Fruit fly (Drosophila melanogaster) whole organism, embryonic: ENCODE data around the gene Mgat3.

Source experiments
- ATbp ChIP-seq: fragments of 200-800 bp; sonication (Bioruptor generic); optimal IDR thresholded peaks from 2 replicates; lab custom pipeline; 2017; ENCODE audit warnings: missing biosample characterization, mild to moderate bottlenecking, missing genetic modification characterization, missing genetic modification reagents
- CG11560 ChIP-seq: fragments of 200-800 bp; sonication (Bioruptor generic); IDR thresholded peaks from 3 replicates; pipeline ENCODE4 v1.3.6; 2022; ENCODE audit warnings: missing biosample characterization, missing genetic modification characterization
- CG1233 ChIP-seq: fragments of 200-800 bp; sonication (Bioruptor generic); optimal IDR thresholded peaks from 4 replicates; lab custom pipeline; 2018; ENCODE audit warnings: missing biosample characterization, mild to moderate bottlenecking, missing genetic modification characterization
- CG13424 ChIP-seq: fragments of 200-800 bp; sonication (Bioruptor generic); optimal IDR thresholded peaks from 2 replicates; lab custom pipeline; 2019; ENCODE audit warnings: missing biosample characterization, mild to moderate bottlenecking, missing genetic modification characterization, moderate library complexity
- CG14441 ChIP-seq: fragments of 200-800 bp; sonication (Bioruptor generic); IDR thresholded peaks from 2 replicates; pipeline ENCODE4 v1.3.6; 2022; ENCODE audit warnings: missing biosample characterization, missing genetic modification characterization
- CG14710 ChIP-seq: fragments of 200-800 bp; sonication (Bioruptor generic); optimal IDR thresholded peaks from 3 replicates; lab custom pipeline; 2019; ENCODE audit warnings: missing biosample characterization, mild to moderate bottlenecking, missing genetic modification characterization, moderate library complexity
- CG16813 ChIP-seq: fragments of 200-800 bp; sonication (Bioruptor generic); IDR thresholded peaks from 3 replicates; pipeline ENCODE4 v1.3.6; 2022; ENCODE audit warnings: missing biosample characterization, missing genetic modification characterization; ENCODE audit not compliant: partially characterized antibody
- CG17328 ChIP-seq: fragments of 200-800 bp; sonication (Bioruptor generic); IDR thresholded peaks from 2 replicates; pipeline ENCODE4 v1.3.6; 2022; ENCODE audit warnings: missing biosample characterization, missing genetic modification characterization
- CG2120 ChIP-seq: fragments of 200-800 bp; sonication (Bioruptor generic); optimal IDR thresholded peaks from 3 replicates; lab custom pipeline; 2016; ENCODE audit warnings: missing biosample characterization, missing genetic modification characterization
- CG2129 ChIP-seq: fragments of 200-800 bp; sonication (Bioruptor generic); IDR thresholded peaks from 2 replicates; pipeline ENCODE4 v1.3.6; 2022; ENCODE audit warnings: missing biosample characterization, missing genetic modification characterization; ENCODE audit not compliant: partially characterized antibody
- CG2678 ChIP-seq: fragments of 200-800 bp; sonication (Bioruptor generic); optimal IDR thresholded peaks from 3 replicates; lab custom pipeline; 2019; ENCODE audit warnings: missing biosample characterization, mild to moderate bottlenecking, missing genetic modification characterization, moderate library complexity
- CG30020 ChIP-seq: fragments of 200-800 bp; optimal IDR thresholded peaks from 2 replicates; lab custom pipeline; 2019; ENCODE audit warnings: missing biosample characterization, mild to moderate bottlenecking, missing genetic modification characterization, moderate library complexity
- CG34224 ChIP-seq: fragments of 200-800 bp; sonication (Bioruptor generic); IDR thresholded peaks from 3 replicates; pipeline ENCODE4 v1.3.6; 2022; ENCODE audit warnings: missing biosample characterization, missing genetic modification characterization; ENCODE audit not compliant: partially characterized antibody
- CG6765 ChIP-seq: fragments of 200-800 bp; sonication (Bioruptor generic); optimal IDR thresholded peaks from 3 replicates; lab custom pipeline; 2017; ENCODE audit warnings: missing biosample characterization, mild to moderate bottlenecking, missing genetic modification characterization
- CG7839 ChIP-seq: fragments of 200-800 bp; sonication (Bioruptor generic); optimal IDR thresholded peaks from 3 replicates; lab custom pipeline; 2018; ENCODE audit warnings: missing biosample characterization, mild to moderate bottlenecking, missing genetic modification characterization, moderate library complexity
- CHES-1-like ChIP-seq: fragments of 200-800 bp; sonication (Bioruptor generic); optimal IDR thresholded peaks from 2 replicates; lab custom pipeline; 2016; ENCODE audit warnings: missing biosample characterization, missing genetic modification characterization
- Camta ChIP-seq: fragments of 200-800 bp; sonication (Bioruptor generic); optimal IDR thresholded peaks from 2 replicates; lab custom pipeline; 2016; ENCODE audit warnings: missing biosample characterization, missing genetic modification characterization
- D19B ChIP-seq: fragments of 200-800 bp; sonication (Bioruptor generic); optimal IDR thresholded peaks from 2 replicates; lab custom pipeline; 2017; ENCODE audit warnings: missing biosample characterization, mild to moderate bottlenecking, missing genetic modification characterization
- Dfd ChIP-seq, 2 experiments: fragments of >200 bp; optimal IDR thresholded peaks; 2 replicates each; lab custom pipeline; 2017; ENCODE audit warnings: missing biosample characterization in 2 of 2, missing genetic modification characterization in 2 of 2
- Dp ChIP-seq: fragments of 200-800 bp; sonication (Bioruptor generic); optimal IDR thresholded peaks from 2 replicates; lab custom pipeline; 2018; ENCODE audit warnings: missing biosample characterization, mild to moderate bottlenecking, missing genetic modification characterization, moderate library complexity
- Fer1 ChIP-seq: fragments of 200-800 bp; sonication (Bioruptor generic); optimal IDR thresholded peaks from 2 replicates; lab custom pipeline; 2017; ENCODE audit warnings: missing biosample characterization, mild to moderate bottlenecking, missing genetic modification characterization
- Fer3 ChIP-seq: fragments of 200-800 bp; sonication (Bioruptor generic); optimal IDR thresholded peaks from 2 replicates; lab custom pipeline; 2018; ENCODE audit warnings: missing biosample characterization, mild to moderate bottlenecking, missing genetic modification characterization, moderate library complexity
- Gsc ChIP-seq: fragments of 200-800 bp; sonication (Bioruptor generic); IDR thresholded peaks from 2 replicates; pipeline ENCODE4 v1.3.6; 2022; ENCODE audit warnings: missing biosample characterization, missing genetic modification characterization
- Gug ChIP-seq: fragments of 200-800 bp; sonication (Bioruptor generic); IDR thresholded peaks from 4 replicates; pipeline ENCODE4 v1.3.6; 2022; ENCODE audit warnings: missing biosample characterization, missing genetic modification characterization
- H2.0 ChIP-seq: fragments of 200-800 bp; sonication (Bioruptor generic); IDR thresholded peaks from 2 replicates; pipeline ENCODE4 v1.3.6; 2022; ENCODE audit warnings: missing biosample characterization, missing genetic modification characterization
- Hsf ChIP-seq: fragments of 200-800 bp; sonication (Bioruptor generic); optimal IDR thresholded peaks from 3 replicates; lab custom pipeline; 2016; ENCODE audit warnings: missing biosample characterization, missing genetic modification characterization
- Med ChIP-seq: fragments of 200-800 bp; sonication (Bioruptor generic); peaks from one replicate; lab custom pipeline; 2016; ENCODE audit warnings: missing biosample characterization, missing genetic modification characterization, mild to moderate bottlenecking, inconsistent platforms, moderate library complexity
- NC2α ChIP-seq: fragments of 200-800 bp; sonication (Bioruptor generic); optimal IDR thresholded peaks from 2 replicates; lab custom pipeline; 2016; ENCODE audit warnings: missing biosample characterization, missing genetic modification characterization
- Opbp ChIP-seq: fragments of 200-800 bp; sonication (Bioruptor generic); IDR thresholded peaks from 3 replicates; pipeline ENCODE4 v1.3.6; 2022; ENCODE audit warnings: missing biosample characterization, missing genetic modification characterization; ENCODE audit not compliant: partially characterized antibody
- Ptx1 ChIP-seq: fragments of 200-800 bp; sonication (Bioruptor generic); IDR thresholded peaks from 2 replicates; pipeline ENCODE4 v1.3.6; 2022; ENCODE audit warnings: missing biosample characterization, missing genetic modification characterization
- TFAM ChIP-seq: fragments of 200-800 bp; sonication (Bioruptor generic); optimal IDR thresholded peaks from 2 replicates; lab custom pipeline; 2017; ENCODE audit warnings: missing biosample characterization, missing genetic modification characterization, inconsistent platforms
- chinmo ChIP-seq: fragments of 200-800 bp; sonication (Bioruptor generic); IDR thresholded peaks from 4 replicates; pipeline ENCODE4 v1.3.6; 2022; ENCODE audit warnings: missing biosample characterization, missing genetic modification characterization; ENCODE audit not compliant: partially characterized antibody
- croc ChIP-seq: fragments of 200-800 bp; sonication (Bioruptor generic); conservative IDR thresholded peaks from 3 replicates; pipeline ENCODE4 v1.3.6; 2022; ENCODE audit warnings: missing biosample characterization, missing genetic modification characterization
- eyg ChIP-seq: fragments of 200-800 bp; sonication (Bioruptor generic); optimal IDR thresholded peaks from 3 replicates; lab custom pipeline; 2016; ENCODE audit warnings: missing biosample characterization, missing genetic modification characterization
- fd102C ChIP-seq: fragments of 200-800 bp; sonication (Bioruptor generic); optimal IDR thresholded peaks from 2 replicates; lab custom pipeline; 2018; ENCODE audit warnings: missing biosample characterization, mild to moderate bottlenecking, missing genetic modification characterization, moderate library complexity
- fd3F ChIP-seq: fragments of 200-800 bp; sonication (Bioruptor generic); optimal IDR thresholded peaks from 2 replicates; lab custom pipeline; 2018; ENCODE audit warnings: missing biosample characterization, mild to moderate bottlenecking, missing genetic modification characterization, moderate library complexity
- ftz-f1 ChIP-seq: fragments of 200-800 bp; sonication (Bioruptor generic); optimal IDR thresholded peaks from 2 replicates; lab custom pipeline; 2016; ENCODE audit warnings: missing biosample characterization, missing genetic modification characterization
- fu2 ChIP-seq: fragments of 200-800 bp; sonication (Bioruptor generic); optimal IDR thresholded peaks from 2 replicates; lab custom pipeline; 2016; ENCODE audit warnings: missing biosample characterization, missing genetic modification characterization
- gro ChIP-seq: fragments of 200-800 bp; sonication (Bioruptor generic); optimal IDR thresholded peaks from 2 replicates; lab custom pipeline; 2016; ENCODE audit warnings: missing biosample characterization, missing genetic modification characterization
- gt ChIP-seq: fragments of 200-800 bp; sonication (Bioruptor generic); IDR thresholded peaks from 2 replicates; pipeline ENCODE4 v1.3.6; 2022; ENCODE audit warnings: missing biosample characterization, missing genetic modification characterization
- jigr1 ChIP-seq: fragments of 200-800 bp; sonication (Bioruptor generic); IDR thresholded peaks from 3 replicates; pipeline ENCODE4 v1.3.6; 2022; ENCODE audit warnings: missing biosample characterization, missing genetic modification characterization
- lbe ChIP-seq: fragments of 200-800 bp; sonication (Bioruptor generic); optimal IDR thresholded peaks from 2 replicates; lab custom pipeline; 2016; ENCODE audit warnings: missing biosample characterization, mild to moderate bottlenecking, missing genetic modification characterization
- mirr ChIP-seq: fragments of 200-800 bp; sonication (Bioruptor generic); optimal IDR thresholded peaks from 3 replicates; lab custom pipeline; 2018; ENCODE audit warnings: missing biosample characterization, mild to moderate bottlenecking, missing genetic modification characterization
- nerfin-2 ChIP-seq: fragments of 200-800 bp; sonication (Bioruptor generic); IDR thresholded peaks from 2 replicates; pipeline ENCODE4 v1.3.6; 2022; ENCODE audit warnings: missing biosample characterization, missing genetic modification characterization; ENCODE audit not compliant: partially characterized antibody
- otp ChIP-seq: fragments of 200-800 bp; sonication (Bioruptor generic); IDR thresholded peaks from 3 replicates; pipeline ENCODE4, ENCODE4 v1.3.6; 2022; ENCODE audit warnings: missing biosample characterization, missing genetic modification characterization
- slp2 ChIP-seq: fragments of 200-800 bp; sonication (Bioruptor generic); optimal IDR thresholded peaks from 2 replicates; lab custom pipeline; 2016; ENCODE audit warnings: missing biosample characterization, missing genetic modification characterization
- sqz ChIP-seq: fragments of 200-800 bp; sonication (Bioruptor generic); optimal IDR thresholded peaks from 3 replicates; lab custom pipeline; 2018; ENCODE audit warnings: missing biosample characterization, mild to moderate bottlenecking, missing genetic modification characterization
- tio ChIP-seq: fragments of 200-800 bp; sonication (Bioruptor generic); optimal IDR thresholded peaks from 2 replicates; lab custom pipeline; 2017; ENCODE audit warnings: missing biosample characterization, missing genetic modification characterization, inconsistent platforms
- zen ChIP-seq: fragments of 200-800 bp; sonication (Bioruptor generic); optimal IDR thresholded peaks from 3 replicates; lab custom pipeline; 2018; ENCODE audit warnings: missing biosample characterization, mild to moderate bottlenecking, missing genetic modification characterization, moderate library complexity

Mgat3 gene

DNA sequence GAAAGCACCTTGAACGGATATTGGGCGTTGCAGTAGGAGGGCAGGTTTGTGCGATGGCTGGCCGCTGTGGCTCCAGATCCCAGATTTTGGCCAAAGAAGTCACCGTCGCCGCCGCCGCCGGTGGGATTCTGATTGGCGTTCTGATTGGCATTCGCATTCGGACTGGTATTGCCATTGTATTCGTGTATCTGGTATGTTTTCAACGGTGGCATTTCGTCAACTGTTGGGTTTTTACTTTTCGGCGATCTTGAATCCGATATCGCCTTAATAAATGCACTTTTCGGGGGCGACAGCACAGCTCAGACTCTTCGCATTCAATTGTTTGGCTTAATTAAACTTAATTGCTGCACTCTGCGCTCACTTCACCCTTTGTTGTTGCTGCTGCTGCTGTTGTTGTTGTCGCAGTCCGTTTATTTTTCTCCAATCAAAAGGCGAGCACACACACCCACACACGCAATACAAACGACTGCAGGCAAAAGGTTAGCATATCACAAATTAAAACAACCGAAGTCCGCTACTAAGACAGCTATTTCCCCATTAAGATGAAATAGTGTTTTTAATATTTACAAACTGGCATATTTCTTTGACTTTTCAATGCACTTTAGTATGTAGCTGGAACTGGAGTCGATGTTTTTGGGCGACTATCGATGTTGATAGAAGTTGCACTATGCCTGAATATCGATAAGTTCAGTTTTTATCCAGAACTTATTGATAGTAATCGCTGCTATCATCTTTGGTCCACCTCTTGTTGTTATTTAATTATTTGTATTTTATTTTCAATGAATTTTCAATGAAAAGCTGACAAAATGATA, 37.1 kb upstream of the Mgat3 start, which contains the start of the genes CG9426 and mRF1 (continued):
- TF ChIP-seq NC2α (GFP tag; lab: Kevin White, UChicago) (no peak), mirr (GFP tag; lab: Kevin White, UChicago) (no peak), CG2678 (no peak), nerfin-2 (GFP tag; lab: Robert Waterston, UW) (peak; percentile 98), CG13424 (tag; lab: Kevin White, UChicago) (no peak), CG34224 (GFP tag; lab: Robert Waterston, UW) (peak; percentile 98), Ptx1 (GFP tag; lab: Robert Waterston, UW) (no peak), Fer1 (GFP tag; lab: Kevin White, UChicago) (peak; percentile 39), otp (GFP tag; lab: Robert Waterston, UW) (no peak), croc (no peak), Hsf (GFP tag; lab: Kevin White, UChicago) (peak; percentile 31), Opbp (peak; percentile 97), chinmo (GFP tag; lab: Robert Waterston, UW) (peak; percentile 98), slp2 (no peak), TFAM (GFP tag; lab: Kevin White, UChicago) (no peak), ATbp (GFP tag; lab: Kevin White, UChicago) (no peak), CG17328 (GFP tag; lab: Robert Waterston, UW) (no peak), CG1233 (GFP tag; lab: Kevin White, UChicago) (no peak), eyg (GFP tag; lab: Kevin White, UChicago) (no peak), gro (GFP tag; lab: Kevin White, UChicago) (peak; percentile 35), zen (tag; lab: Kevin White, UChicago) (no peak), CG7839 (peak; percentile 7), H2.0 (GFP tag; lab: Robert Waterston, UW) (no peak), Dfd (GFP tag; optimal IDR thresholded peaks at IDR 0.05; lab: Kevin White, UChicago) (no peak), jigr1 (GFP tag; lab: Robert Waterston, UW) (no peak), CHES-1-like (GFP tag; lab: Kevin White, UChicago) (peak; percentile 31), Fer3 (tag; lab: Kevin White, UChicago) (no peak), Gsc (GFP tag; lab: Robert Waterston, UW) (no peak), fd102C (no peak), Med (GFP tag; lab: Kevin White, UChicago) (peak; percentile 91), CG11560 (tag; lab: Robert Waterston, UW) (no peak), lbe (GFP tag; lab: Kevin White, UChicago) (peak; percentile 34), CG14710 (tag; lab: Kevin White, UChicago) (peak; percentile 58), CG14441 (GFP tag; lab: Robert Waterston, UW) (peak; percentile 22; the same call in 1 of the 2 replicates), Dp (GFP tag; lab: Kevin White, UChicago) (peak; percentile 24), D19B (GFP tag; lab: Kevin White, UChicago) (no peak), CG6765 (GFP tag; lab: Kevin White, UChicago) (no peak), tio (GFP tag; lab: Kevin White, UChicago) (no peak), ftz-f1 (no peak), CG2129 (GFP tag; lab: Robert Waterston, UW) (peak; percentile 85; the same call in 1 of the 2 replicates), fd3F (GFP tag; lab: Kevin White, UChicago) (no peak), sqz (GFP tag; lab: Kevin White, UChicago) (no peak), Camta (GFP tag; lab: Kevin White, UChicago) (no peak), CG16813 (GFP tag; lab: Robert Waterston, UW) (peak; percentile 100), CG2120 (GFP tag; lab: Kevin White, UChicago) (peak; percentile 36), fu2 (GFP tag; lab: Kevin White, UChicago) (peak; percentile 14), Gug (GFP tag; lab: Robert Waterston, UW) (no peak; the same call in 3 of the 4 replicates), gt (GFP tag; lab: Robert Waterston, UW) (no peak), CG30020 (tag; lab: Kevin White, UChicago) (peak; percentile 51)
